Worm (Caenorhabditis elegans) whole organism, mixed stage, embryonic: ENCODE data around the gene nhr-120.

Source experiments
- M03D4.4 ChIP-seq: sonication (generic microtip); optimal IDR thresholded peaks from 2 replicates; lab custom pipeline; 2017; ENCODE audit warnings: mild to moderate bottlenecking, missing genetic modification characterization, missing compliant biosample characterization
- bed-3 ChIP-seq: fragments of 200-800 bp; sonication (Bioruptor generic); optimal IDR thresholded peaks from 3 replicates; lab custom pipeline; 2018; ENCODE audit warnings: mild to moderate bottlenecking, missing genetic modification characterization, moderate library complexity, missing compliant biosample characterization
- blmp-1 ChIP-seq: fragments of 150-350 bp; optimal IDR thresholded peaks from 2 replicates; lab custom pipeline; 2014; ENCODE audit warnings: missing biosample characterization, missing genetic modification characterization
- ceh-39 ChIP-seq: fragments of 150-350 bp; optimal IDR thresholded peaks from 2 replicates; lab custom pipeline; 2014; ENCODE audit warnings: missing biosample characterization, missing genetic modification characterization
- ceh-43 ChIP-seq: fragments of 200-800 bp; sonication (Bioruptor generic); optimal IDR thresholded peaks from 2 replicates; lab custom pipeline; 2018; ENCODE audit warnings: mild to moderate bottlenecking, missing genetic modification characterization, moderate library complexity, missing compliant biosample characterization
- ceh-83 ChIP-seq: fragments of 200-800 bp; sonication (Bioruptor generic); optimal IDR thresholded peaks from 2 replicates; lab custom pipeline; 2018; ENCODE audit warnings: mild to moderate bottlenecking, missing genetic modification characterization, missing compliant biosample characterization
- ces-1 ChIP-seq: fragments of 150-350 bp; optimal IDR thresholded peaks from 2 replicates; lab custom pipeline; 2014; ENCODE audit warnings: missing biosample characterization, missing genetic modification reagents, missing genetic modification characterization
- cnd-1 ChIP-seq: fragments of 200-800 bp; sonication (Bioruptor generic); optimal IDR thresholded peaks from 2 replicates; lab custom pipeline; 2018; ENCODE audit warnings: mild to moderate bottlenecking, missing genetic modification characterization, missing compliant biosample characterization
- drap-1 ChIP-seq: fragments of 200-800 bp; sonication (Bioruptor generic); optimal IDR thresholded peaks from 3 replicates; lab custom pipeline; 2018; ENCODE audit warnings: mild to moderate bottlenecking, missing genetic modification characterization, missing compliant biosample characterization
- elt-1 ChIP-seq: sonication (generic microtip); optimal IDR thresholded peaks from 2 replicates; lab custom pipeline; 2017; ENCODE audit warnings: missing genetic modification characterization, mild to moderate bottlenecking, missing compliant biosample characterization, antibody characterized with exemption, moderate library complexity, borderline replicate concordance; ENCODE audit not compliant: insufficient read depth
- elt-3 ChIP-seq: fragments of 150-350 bp; optimal IDR thresholded peaks from 2 replicates; lab custom pipeline; 2014; ENCODE audit warnings: missing biosample characterization, missing genetic modification characterization
- flh-1 ChIP-seq: fragments of 200-800 bp; sonication (Bioruptor generic); optimal IDR thresholded peaks from 2 replicates; lab custom pipeline; 2018; ENCODE audit warnings: mild to moderate bottlenecking, missing genetic modification characterization, moderate library complexity, missing compliant biosample characterization
- ham-2 ChIP-seq: fragments of 200-800 bp; sonication (Bioruptor generic); optimal IDR thresholded peaks from 2 replicates; lab custom pipeline; 2018; ENCODE audit warnings: mild to moderate bottlenecking, missing genetic modification characterization, missing compliant biosample characterization
- hlh-1 ChIP-seq: fragments of 150-350 bp; optimal IDR thresholded peaks from 2 replicates; lab custom pipeline; 2014; ENCODE audit warnings: missing biosample characterization, missing genetic modification reagents, missing genetic modification characterization
- lin-13 ChIP-seq: fragments of 150-350 bp; optimal IDR thresholded peaks from 2 replicates; lab custom pipeline; 2014; ENCODE audit warnings: missing biosample characterization, missing genetic modification characterization
- lin-32 ChIP-seq: fragments of 200-800 bp; sonication (Bioruptor generic); optimal IDR thresholded peaks from 2 replicates; lab custom pipeline; 2018; ENCODE audit warnings: mild to moderate bottlenecking, missing genetic modification characterization, missing compliant biosample characterization
- lsy-2 ChIP-seq: fragments of 150-350 bp; optimal IDR thresholded peaks from 2 replicates; lab custom pipeline; 2014; ENCODE audit warnings: missing biosample characterization, missing genetic modification characterization
- mab-5 ChIP-seq: fragments of 150-350 bp; optimal IDR thresholded peaks from 2 replicates; lab custom pipeline; 2014; ENCODE audit warnings: missing biosample characterization, missing genetic modification characterization
- mep-1 ChIP-seq: fragments of 150-350 bp; optimal IDR thresholded peaks from 2 replicates; lab custom pipeline; 2017; ENCODE audit warnings: missing biosample characterization, missing genetic modification reagents, missing genetic modification characterization, inconsistent platforms
- mls-2 ChIP-seq: sonication (generic microtip); optimal IDR thresholded peaks from 2 replicates; lab custom pipeline; 2016; ENCODE audit warnings: mild to moderate bottlenecking, missing genetic modification characterization, moderate library complexity, missing compliant biosample characterization
- nhr-12 ChIP-seq: fragments of 150-350 bp; optimal IDR thresholded peaks from 2 replicates; lab custom pipeline; 2014; ENCODE audit warnings: missing biosample characterization, missing genetic modification characterization
- nhr-2 ChIP-seq: fragments of 150-350 bp; optimal IDR thresholded peaks from 2 replicates; lab custom pipeline; 2014; ENCODE audit warnings: missing biosample characterization, missing genetic modification characterization
- nhr-237 ChIP-seq: fragments of 150-350 bp; optimal IDR thresholded peaks from 2 replicates; lab custom pipeline; 2014; ENCODE audit warnings: missing biosample characterization, missing genetic modification characterization
- nhr-28 ChIP-seq: fragments of 150-350 bp; optimal IDR thresholded peaks from 2 replicates; lab custom pipeline; 2014; ENCODE audit warnings: missing biosample characterization, missing genetic modification characterization
- nhr-76 ChIP-seq: sonication (generic microtip); optimal IDR thresholded peaks from 2 replicates; lab custom pipeline; 2017; ENCODE audit warnings: missing biosample characterization, missing genetic modification characterization
- pha-4 ChIP-seq: fragments of 150-350 bp; optimal IDR thresholded peaks from 2 replicates; lab custom pipeline; 2018; ENCODE audit warnings: missing biosample characterization, missing genetic modification reagents, missing genetic modification characterization
- sem-2 ChIP-seq: fragments of 200-800 bp; sonication (Bioruptor generic); optimal IDR thresholded peaks from 2 replicates; lab custom pipeline; 2018; ENCODE audit warnings: mild to moderate bottlenecking, missing genetic modification characterization, missing compliant biosample characterization
- snpc-4 ChIP-seq: fragments of 150-350 bp; optimal IDR thresholded peaks from 2 replicates; lab custom pipeline; 2014; ENCODE audit warnings: missing biosample characterization, missing genetic modification characterization
- sptf-1 ChIP-seq: sonication (generic microtip); optimal IDR thresholded peaks from 2 replicates; lab custom pipeline; 2017; ENCODE audit warnings: mild to moderate bottlenecking, missing genetic modification characterization, moderate library complexity, missing compliant biosample characterization
- tbx-8 ChIP-seq: fragments of 200-800 bp; sonication (Bioruptor generic); optimal IDR thresholded peaks from 2 replicates; lab custom pipeline; 2018; ENCODE audit warnings: mild to moderate bottlenecking, missing genetic modification characterization, moderate library complexity, missing compliant biosample characterization
- unc-120 ChIP-seq: sonication (generic microtip); optimal IDR thresholded peaks from 2 replicates; lab custom pipeline; 2017; ENCODE audit warnings: missing genetic modification characterization, missing compliant biosample characterization; ENCODE audit not compliant: poor library complexity, severe bottlenecking
- unc-39 ChIP-seq: fragments of 150-350 bp; optimal IDR thresholded peaks from 2 replicates; lab custom pipeline; 2014; ENCODE audit warnings: missing biosample characterization, missing genetic modification characterization
- unc-62 ChIP-seq: fragments of 150-350 bp; optimal IDR thresholded peaks from 2 replicates; lab custom pipeline; 2014; ENCODE audit warnings: missing biosample characterization, missing genetic modification reagents, missing genetic modification characterization
- zip-8 ChIP-seq: fragments of 150-350 bp; optimal IDR thresholded peaks from 2 replicates; lab custom pipeline; 2014; ENCODE audit warnings: missing biosample characterization, missing genetic modification characterization
- ztf-11 ChIP-seq: fragments of 150-350 bp; optimal IDR thresholded peaks from 2 replicates; lab custom pipeline; 2014; ENCODE audit warnings: missing biosample characterization, missing genetic modification characterization

Gene nhr-120

ce11 chrX:6597089-6597488 lies 43.3 kb downstream of the nhr-120 start, which contains the start of gene ttr-6:
TSS of gene ttr-6 (minus strand) at chrX:6597121.
- TF ChIP-seq ceh-83 (GFP tag; lab: Kevin White, UChicago): no peak
- no peak for TF ChIP-seq elt-1 (tag; lab: Kevin White, UChicago)
- no peak for TF ChIP-seq cnd-1
- no peak for TF ChIP-seq ceh-43
- no peak for TF ChIP-seq blmp-1 (tag; lab: Kevin White, UChicago)
- no peak for TF ChIP-seq nhr-2 (tag; lab: Kevin White, UChicago)
- TF ChIP-seq lin-32: no peak
- no peak for TF ChIP-seq nhr-237 (tag; lab: Kevin White, UChicago)
- TF ChIP-seq flh-1: no peak
- no peak for TF ChIP-seq nhr-28 (tag; lab: Kevin White, UChicago)
- no peak for TF ChIP-seq lsy-2 (tag; lab: Kevin White, UChicago)
- TF ChIP-seq mls-2 (tag; lab: Kevin White, UChicago): no peak
- no peak for TF ChIP-seq snpc-4
- peak; percentile 68 for TF ChIP-seq unc-120 (tag; lab: Kevin White, UChicago)
- no peak for TF ChIP-seq bed-3 (GFP tag; lab: Kevin White, UChicago)
- TF ChIP-seq zip-8: no peak
- no peak for TF ChIP-seq ceh-39 (tag; lab: Kevin White, UChicago)
- no peak for TF ChIP-seq M03D4.4 (tag; lab: Kevin White, UChicago)
- peak; percentile 97 for TF ChIP-seq hlh-1 (tag; lab: Kevin White, UChicago)
- no peak for TF ChIP-seq tbx-8 (GFP tag; lab: Kevin White, UChicago)
- no peak for TF ChIP-seq unc-39
- TF ChIP-seq unc-62 (GFP tag; lab: Kevin White, UChicago): peak; percentile 56
- TF ChIP-seq nhr-12 (tag; lab: Kevin White, UChicago): no peak
- no peak for TF ChIP-seq mep-1 (tag; lab: Kevin White, UChicago)
- no peak for TF ChIP-seq mab-5 (tag; lab: Kevin White, UChicago)
- TF ChIP-seq ham-2: no peak
- no peak for TF ChIP-seq nhr-76 (tag; lab: Kevin White, UChicago)

- TF ChIP-seq ham-2 (peak; percentile 76), elt-3 (tag; lab: Kevin White, UChicago) (no peak), ces-1 (GFP tag; lab: Kevin White, UChicago) (peak; percentile 52), mep-1 (tag; lab: Kevin White, UChicago) (peak; percentile 43), lsy-2 (tag; lab: Kevin White, UChicago) (peak; percentile 28), pha-4 (peak; percentile 12), unc-39 (peak; percentile 19), snpc-4 (no peak), nhr-2 (tag; lab: Kevin White, UChicago) (no peak), lin-13 (tag; lab: Kevin White, UChicago) (no peak), nhr-76 (tag; lab: Kevin White, UChicago) (no peak), ceh-83 (GFP tag; lab: Kevin White, UChicago) (peak; percentile 93), elt-1 (tag; lab: Kevin White, UChicago) (no peak), blmp-1 (tag; lab: Kevin White, UChicago) (peak; percentile 17), ceh-39 (tag; lab: Kevin White, UChicago) (peak; percentile 13), unc-120 (tag; lab: Kevin White, UChicago) (peak; percentile 87), nhr-237 (tag; lab: Kevin White, UChicago) (peak; percentile 43), tbx-8 (GFP tag; lab: Kevin White, UChicago) (peak; percentile 76), sptf-1 (peak; percentile 94), M03D4.4 (tag; lab: Kevin White, UChicago) (no peak), ceh-43 (peak; percentile 74), lin-32 (peak; percentile 80), mls-2 (tag; lab: Kevin White, UChicago) (peak; percentile 95), flh-1 (peak; percentile 57), drap-1 (peak; percentile 91), ztf-11 (tag; lab: Kevin White, UChicago) (no peak), nhr-28 (tag; lab: Kevin White, UChicago) (peak; percentile 43), bed-3 (GFP tag; lab: Kevin White, UChicago) (peak; percentile 84), nhr-12 (tag; lab: Kevin White, UChicago) (no peak), unc-62 (GFP tag; lab: Kevin White, UChicago) (peak; percentile 54), hlh-1 (tag; lab: Kevin White, UChicago) (peak; percentile 55), sem-2 (GFP tag; lab: Kevin White, UChicago) (peak; percentile 78), zip-8 (no peak), mab-5 (tag; lab: Kevin White, UChicago) (no peak), cnd-1 (peak; percentile 86)
Measured at ce11 chrX:6593178-6593786, 47.1 kb downstream of the nhr-120 start.
